Worm (Caenorhabditis elegans) whole organism, young adult: ENCODE measurements around the gene nhr-192.

ENCODE experiments used
- B0035.1 ChIP-seq: sonication (generic microtip); optimal IDR thresholded peaks from 2 replicates; lab custom pipeline; 2016; ENCODE audit warnings: missing genetic modification characterization, mild to moderate bottlenecking, missing compliant biosample characterization, missing genotype, missing genetic modification reagents
- D2030.7 ChIP-seq: fragments of 200-800 bp; sonication (Bioruptor generic); IDR thresholded peaks from 2 replicates; pipeline ENCODE4 v1.3.6; 2022; ENCODE audit warnings: missing genetic modification reagents, missing genetic modification characterization, missing compliant biosample characterization
- F49E8.2 ChIP-seq: sonication (generic microtip); optimal IDR thresholded peaks from 3 replicates; lab custom pipeline; 2017; ENCODE audit warnings: missing genetic modification characterization, mild to moderate bottlenecking, missing compliant biosample characterization, antibody characterized with exemption, moderate library complexity; ENCODE audit not compliant: insufficient read depth
- F55B11.4 ChIP-seq: sonication (generic microtip); optimal IDR thresholded peaks from 2 replicates; lab custom pipeline; 2016; ENCODE audit warnings: missing compliant biosample characterization, missing genetic modification characterization, borderline replicate concordance; ENCODE audit not compliant: insufficient read depth
- T26A5.8 ChIP-seq: sonication (generic microtip); optimal IDR thresholded peaks from 2 replicates; lab custom pipeline; 2016; ENCODE audit warnings: missing genetic modification characterization, missing compliant biosample characterization
- ZK185.1 ChIP-seq: sonication (generic microtip); optimal IDR thresholded peaks from 2 replicates; lab custom pipeline; 2016; ENCODE audit warnings: mild to moderate bottlenecking, missing genetic modification characterization, missing compliant biosample characterization; ENCODE audit not compliant: poor library complexity, severe bottlenecking
- akir-1 ChIP-seq: fragments of 200-800 bp; sonication (Bioruptor generic); optimal IDR thresholded peaks from 2 replicates; lab custom pipeline; 2018; ENCODE audit warnings: mild to moderate bottlenecking, missing genetic modification characterization, moderate library complexity, missing compliant biosample characterization
- attf-5 ChIP-seq: fragments of 200-800 bp; sonication (Bioruptor generic); optimal IDR thresholded peaks from 2 replicates; lab custom pipeline; 2018; ENCODE audit warnings: mild to moderate bottlenecking, missing genetic modification characterization, missing compliant biosample characterization
- attf-6 ChIP-seq: fragments of 200-800 bp; sonication (Bioruptor generic); IDR thresholded peaks from 2 replicates; pipeline ENCODE4 v1.3.6; 2022; ENCODE audit warnings: missing genetic modification reagents, missing genetic modification characterization, missing compliant biosample characterization
- bed-1 ChIP-seq: fragments of 200-800 bp; sonication (Bioruptor generic); IDR thresholded peaks from 2 replicates; pipeline ENCODE4 v1.3.6; 2022; ENCODE audit warnings: missing genetic modification reagents, missing genetic modification characterization, missing compliant biosample characterization
- ccch-3 ChIP-seq: fragments of 200-800 bp; sonication (Bioruptor generic); optimal IDR thresholded peaks from 2 replicates; lab custom pipeline; 2018; ENCODE audit warnings: mild to moderate bottlenecking, missing genetic modification characterization, missing compliant biosample characterization
- ceh-100 ChIP-seq: fragments of 200-800 bp; sonication (Bioruptor generic); IDR thresholded peaks from 2 replicates; pipeline ENCODE4 v1.3.6; 2022; ENCODE audit warnings: missing genetic modification reagents, missing genetic modification characterization, missing compliant biosample characterization
- ceh-58 ChIP-seq: fragments of 200-800 bp; sonication (Bioruptor generic); IDR thresholded peaks from 2 replicates; pipeline ENCODE4 v1.3.6; 2022; ENCODE audit warnings: missing genetic modification characterization, missing compliant biosample characterization
- ceh-91 ChIP-seq: fragments of 200-800 bp; sonication (Bioruptor generic); IDR thresholded peaks from 2 replicates; pipeline ENCODE4 v1.3.6; 2022; ENCODE audit warnings: missing genetic modification reagents, missing genetic modification characterization, missing compliant biosample characterization
- dpl-1 ChIP-seq: fragments of 150-350 bp; optimal IDR thresholded peaks from 2 replicates; lab custom pipeline; 2014; ENCODE audit warnings: missing biosample characterization, missing genetic modification reagents, missing genetic modification characterization
- egl-18 ChIP-seq: fragments of 200-800 bp; sonication (Bioruptor generic); IDR thresholded peaks from 2 replicates; pipeline ENCODE4 v1.3.6; 2022; ENCODE audit warnings: missing genetic modification reagents, missing genetic modification characterization, missing compliant biosample characterization
- ets-4 ChIP-seq: fragments of 200-800 bp; sonication (Bioruptor generic); optimal IDR thresholded peaks from 2 replicates; lab custom pipeline; 2018; ENCODE audit warnings: mild to moderate bottlenecking, missing genetic modification characterization, missing compliant biosample characterization
- gei-17 ChIP-seq: fragments of 200-800 bp; sonication (Bioruptor generic); optimal IDR thresholded peaks from 2 replicates; lab custom pipeline; 2018; ENCODE audit warnings: mild to moderate bottlenecking, missing genetic modification characterization, missing compliant biosample characterization
- hlh-12 ChIP-seq: sonication (generic microtip); optimal IDR thresholded peaks from 2 replicates; lab custom pipeline; 2016; ENCODE audit warnings: missing genetic modification characterization, missing compliant biosample characterization
- let-526 ChIP-seq: fragments of 200-800 bp; sonication (Bioruptor generic); IDR thresholded peaks from 2 replicates; pipeline ENCODE4 v1.3.6; 2022; ENCODE audit warnings: missing genetic modification reagents, missing genetic modification characterization, missing compliant biosample characterization
- lin-26 ChIP-seq: fragments of 200-800 bp; sonication (Bioruptor generic); IDR thresholded peaks from 2 replicates; pipeline ENCODE4 v1.3.6; 2022; ENCODE audit warnings: missing genetic modification reagents, missing genetic modification characterization, missing compliant biosample characterization
- lin-35 ChIP-seq, 3 experiments: fragments of 150-350 bp in 2 of 3; sonication (generic microtip) in 1 of 3; optimal IDR thresholded peaks; 2 replicates each; lab custom pipeline; 2014 to 2018; ENCODE audit warnings: missing biosample characterization in 3 of 3, missing genetic modification characterization in 3 of 3, missing genetic modification reagents in 3 of 3
- lin-40 ChIP-seq: sonication (generic microtip); optimal IDR thresholded peaks from 2 replicates; lab custom pipeline; 2016; ENCODE audit warnings: missing genetic modification characterization, mild to moderate bottlenecking, missing compliant biosample characterization, missing genotype, missing genetic modification reagents
- lin-54 ChIP-seq: fragments of 200-800 bp; sonication (Bioruptor generic); optimal IDR thresholded peaks from 2 replicates; lab custom pipeline; 2018; ENCODE audit warnings: mild to moderate bottlenecking, missing genetic modification characterization, missing compliant biosample characterization
- madf-10 ChIP-seq: sonication (generic microtip); optimal IDR thresholded peaks from 2 replicates; lab custom pipeline; 2016; ENCODE audit warnings: mild to moderate bottlenecking, missing genetic modification characterization, missing compliant biosample characterization
- madf-6 ChIP-seq: fragments of 200-800 bp; sonication (Bioruptor generic); IDR thresholded peaks from 2 replicates; pipeline ENCODE4 v1.3.6; 2022; ENCODE audit warnings: missing genetic modification reagents, missing genetic modification characterization, missing compliant biosample characterization
- mcd-1 ChIP-seq: fragments of 200-800 bp; sonication (Bioruptor generic); IDR thresholded peaks from 2 replicates; pipeline ENCODE4 v1.3.6; 2022; ENCODE audit warnings: missing genetic modification reagents, missing genetic modification characterization, missing compliant biosample characterization
- nfya-2 ChIP-seq: fragments of 200-800 bp; sonication (Bioruptor generic); IDR thresholded peaks from 2 replicates; pipeline ENCODE4 v1.3.6; 2022; ENCODE audit warnings: missing genetic modification reagents, missing genetic modification characterization, missing compliant biosample characterization
- nhr-179 ChIP-seq: sonication (generic microtip); optimal IDR thresholded peaks from 2 replicates; lab custom pipeline; 2016; ENCODE audit warnings: mild to moderate bottlenecking, missing genetic modification characterization, missing compliant biosample characterization
- nhr-80 ChIP-seq: sonication (generic microtip); optimal IDR thresholded peaks from 2 replicates; lab custom pipeline; 2016; ENCODE audit warnings: missing genetic modification characterization, missing compliant biosample characterization
- repo-1 ChIP-seq: sonication (generic microtip); optimal IDR thresholded peaks from 2 replicates; lab custom pipeline; 2017; ENCODE audit warnings: mild to moderate bottlenecking, missing genetic modification characterization, missing compliant biosample characterization
- rpc-1 ChIP-seq, 2 experiments: fragments of 150-350 bp in 1 of 2; sonication (generic microtip) in 1 of 2; optimal IDR thresholded peaks; 2 replicates each; lab custom pipeline; 2014 to 2018; ENCODE audit warnings: missing biosample characterization in 1 of 2, missing genetic modification characterization in 1 of 2, missing genetic modification reagents in 1 of 2, missing genotype in 1 of 2
- snpc-4 ChIP-seq, 5 experiments: fragments of 150-350 bp in 1 of 5; sonication (generic microtip) in 4 of 5; optimal IDR thresholded peaks; 2 replicates each; lab custom pipeline; 2014 to 2018; ENCODE audit warnings: missing genetic modification characterization in 5 of 5, missing biosample characterization in 3 of 5, antibody characterized with exemption in 2 of 5, mild to moderate bottlenecking in 2 of 5, missing compliant biosample characterization in 2 of 5, missing genotype in 2 of 5, moderate library complexity in 2 of 5, missing genetic modification reagents in 1 of 5
- sptf-2 ChIP-seq: fragments of 200-800 bp; sonication (Bioruptor generic); optimal IDR thresholded peaks from 2 replicates; lab custom pipeline; 2018; ENCODE audit warnings: mild to moderate bottlenecking, missing genetic modification characterization, missing compliant biosample characterization
- tbx-9 ChIP-seq: sonication (generic microtip); optimal IDR thresholded peaks from 2 replicates; lab custom pipeline; 2016; ENCODE audit warnings: borderline replicate concordance, missing genetic modification characterization, inconsistent platforms, missing compliant biosample characterization
- ztf-18 ChIP-seq: sonication (generic microtip); optimal IDR thresholded peaks from 2 replicates; lab custom pipeline; 2016; ENCODE audit warnings: missing genotype, mild to moderate bottlenecking, missing genetic modification characterization, missing compliant biosample characterization
- ztf-28 ChIP-seq: fragments of 200-800 bp; sonication (Bioruptor generic); IDR thresholded peaks from 2 replicates; pipeline ENCODE4 v1.3.6; 2022; ENCODE audit warnings: missing genetic modification reagents, missing genetic modification characterization, missing compliant biosample characterization
- ztf-3 ChIP-seq: fragments of 200-800 bp; sonication (Bioruptor generic); optimal IDR thresholded peaks from 2 replicates; lab custom pipeline; 2018; ENCODE audit warnings: mild to moderate bottlenecking, missing genetic modification characterization, missing compliant biosample characterization

Gene nhr-192

DNA sequence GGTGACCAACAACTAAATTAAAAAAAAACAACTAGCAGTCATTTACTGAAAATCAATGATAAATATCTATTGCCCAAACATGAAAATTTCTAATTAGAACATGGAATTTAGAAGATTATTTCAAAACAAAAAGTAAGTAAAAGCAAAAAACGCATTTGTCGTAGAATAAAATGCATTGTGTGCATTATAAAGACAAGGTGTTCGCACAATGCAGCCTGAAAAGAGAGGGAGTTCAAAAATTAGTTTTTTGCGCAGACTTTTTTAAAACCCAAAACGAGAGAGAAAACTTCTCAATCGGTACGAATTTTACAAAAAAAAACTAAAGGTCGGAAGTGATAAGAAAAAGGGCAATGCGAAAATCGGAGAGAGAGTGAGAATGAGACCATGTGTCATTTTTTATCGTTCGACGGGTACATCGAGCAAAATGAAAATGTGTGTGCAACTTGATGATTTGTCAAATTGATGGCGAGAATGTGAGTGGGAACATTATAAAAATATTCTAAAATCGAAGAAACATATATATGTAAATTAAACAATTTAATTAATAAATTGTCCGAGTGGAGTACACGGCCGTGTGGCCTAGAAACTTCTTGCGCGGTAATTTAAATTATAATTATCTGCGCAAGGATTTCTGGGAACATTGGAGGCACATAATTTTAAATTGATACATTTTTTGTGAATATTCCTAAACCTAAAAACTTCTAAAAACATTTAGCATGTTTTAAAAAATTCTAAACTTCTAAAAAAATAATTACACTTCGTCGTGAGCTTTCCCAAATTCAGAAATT is 38.9 kb downstream of the nhr-192 start (continued):
- TF ChIP-seq rpc-1 (optimal IDR thresholded peaks at IDR 0.05; lab: Kevin White, UChicago) (no peak), rpc-1 (tag; optimal IDR thresholded peaks at IDR 0.05; lab: Kevin White, UChicago) (no peak), bed-1 (GFP tag; lab: Robert Waterston, UW) (no peak), sptf-2 (GFP tag; lab: Kevin White, UChicago) (no peak), egl-18 (GFP tag; lab: Robert Waterston, UW) (no peak), ceh-100 (GFP tag; lab: Robert Waterston, UW) (no peak), nhr-179 (tag; lab: Kevin White, UChicago) (no peak), ccch-3 (GFP tag; lab: Kevin White, UChicago) (no peak), ceh-91 (no peak), ceh-58 (GFP tag; lab: Robert Waterston, UW) (no peak), ets-4 (GFP tag; lab: Kevin White, UChicago) (no peak), snpc-4 (GFP tag; optimal IDR thresholded peaks at IDR 0.05; lab: Kevin White, UChicago) (no peak), snpc-4 (tag; optimal IDR thresholded peaks at IDR 0.05; lab: Kevin White, UChicago) (peak in 1 of 4 experiments; percentile 34), T26A5.8 (tag; lab: Kevin White, UChicago) (no peak), attf-6 (GFP tag; lab: Robert Waterston, UW) (no peak), dpl-1 (GFP tag; lab: Kevin White, UChicago) (peak; percentile 11), D2030.7 (no peak), gei-17 (no peak), B0035.1 (tag; lab: Kevin White, UChicago) (no peak), ztf-28 (GFP tag; lab: Robert Waterston, UW) (no peak), repo-1 (tag; lab: Kevin White, UChicago) (no peak), F49E8.2 (no peak), let-526 (GFP tag; lab: Robert Waterston, UW) (no peak), mcd-1 (GFP tag; lab: Robert Waterston, UW) (no peak), madf-10 (tag; lab: Kevin White, UChicago) (no peak), lin-54 (GFP tag; lab: Kevin White, UChicago) (peak; percentile 66), attf-5 (GFP tag; lab: Kevin White, UChicago) (peak; percentile 17), nhr-80 (tag; lab: Kevin White, UChicago) (peak; percentile 79), ztf-3 (GFP tag; lab: Kevin White, UChicago) (no peak), lin-35 (GFP tag; optimal IDR thresholded peaks at IDR 0.05; lab: Kevin White, UChicago) (peak in 1 of 3 experiments; percentile 70), lin-26 (GFP tag; lab: Robert Waterston, UW) (no peak), akir-1 (GFP tag; lab: Kevin White, UChicago) (no peak), ZK185.1 (tag; lab: Kevin White, UChicago) (no peak), ztf-18 (tag; lab: Kevin White, UChicago) (no peak), F55B11.4 (tag; lab: Kevin White, UChicago) (no peak), lin-40 (tag; lab: Kevin White, UChicago) (peak; percentile 41), tbx-9 (tag; lab: Kevin White, UChicago) (no peak), hlh-12 (tag; lab: Kevin White, UChicago) (no peak), madf-6 (GFP tag; lab: Robert Waterston, UW) (peak; percentile 60; the same call in 1 of the 2 replicates), nfya-2 (no peak)
